Comparison of ENCODE assay signal across 4 fruit fly cellular contexts in genomic region chr2L:16270667-16271485, dm6.
A peak's percentile ranks its signal among the peaks of the same experiment; 100 is the strongest.
TF ChIP-seq lines count a peak whose summit lies in the region.

No protein-coding gene starts in this region.

TF ChIP-seq in whole organism, adult, 20 proteins besides CTCF, POLR2A, EP300 and RAD21 (continued from another document):
- TF ChIP-seq toe (GFP tag; optimal IDR thresholded peaks at IDR 0.05; lab: Kevin White, UChicago): peak; percentile 46

TF ChIP-seq in whole organism, embryonic, 481 proteins besides CTCF, POLR2A, EP300 and RAD21 (continued from another document and continues in another):
- TF ChIP-seq CG9215 (GFP tag; IDR thresholded peaks at IDR 0.05; lab: Robert Waterston, UW) (no peak), ham (GFP tag; IDR thresholded peaks at IDR 0.05; lab: Robert Waterston, UW) (no peak), croc (GFP tag; conservative IDR thresholded peaks at IDR 0.05; lab: Robert Waterston, UW) (no peak), ATbp (GFP tag; optimal IDR thresholded peaks at IDR 0.05; lab: Kevin White, UChicago) (no peak), CG15011 (GFP tag; optimal IDR thresholded peaks at IDR 0.05; lab: Kevin White, UChicago) (no peak), CG15696 (tag; optimal IDR thresholded peaks at IDR 0.05; lab: Kevin White, UChicago) (no peak), CG13624 (GFP tag; optimal IDR thresholded peaks at IDR 0.05; lab: Kevin White, UChicago) (no peak), Fer1 (GFP tag; optimal IDR thresholded peaks at IDR 0.05; lab: Kevin White, UChicago) (no peak), CG7839 (tag; optimal IDR thresholded peaks at IDR 0.05; lab: Kevin White, UChicago) (peak; percentile 33), Xbp1 (GFP tag; optimal IDR thresholded peaks at IDR 0.05; lab: Kevin White, UChicago) (no peak), E2f2 (GFP tag; IDR thresholded peaks at IDR 0.05; lab: Robert Waterston, UW) (no peak), CG8944 (GFP tag; optimal IDR thresholded peaks at IDR 0.05; lab: Kevin White, UChicago) (no peak), Hr39 (optimal IDR thresholded peaks at IDR 0.05; lab: Kevin White, UChicago) (no peak), bsh (GFP tag; optimal IDR thresholded peaks at IDR 0.05; lab: Kevin White, UChicago) (peak in 1 of 2 experiments; percentile 13), CG14441 (GFP tag; IDR thresholded peaks at IDR 0.05; lab: Robert Waterston, UW) (no peak), CG3163 (GFP tag; optimal IDR thresholded peaks at IDR 0.05; lab: Kevin White, UChicago) (no peak), vfl (GFP tag; optimal IDR thresholded peaks at IDR 0.05; lab: Kevin White, UChicago) (no peak), CG11560 (tag; IDR thresholded peaks at IDR 0.05; lab: Robert Waterston, UW) (no peak), CG9817 (tag; optimal IDR thresholded peaks at IDR 0.05; lab: Kevin White, UChicago) (no peak), Meics (GFP tag; optimal IDR thresholded peaks at IDR 0.05; lab: Kevin White, UChicago) (peak; percentile 53), row (GFP tag; IDR thresholded peaks at IDR 0.05; lab: Robert Waterston, UW) (no peak), Deaf1 (tag; optimal IDR thresholded peaks at IDR 0.05; lab: Kevin White, UChicago) (peak; percentile 6), CG18011 (GFP tag; optimal IDR thresholded peaks at IDR 0.05; lab: Kevin White, UChicago) (peak; percentile 16), lov (optimal IDR thresholded peaks at IDR 0.05; lab: Kevin White, UChicago) (no peak), lov (GFP tag; IDR thresholded peaks at IDR 0.05; lab: Robert Waterston, UW) (no peak), tgo (GFP tag; IDR thresholded peaks at IDR 0.05; lab: Robert Waterston, UW) (no peak), phol (tag; optimal IDR thresholded peaks at IDR 0.05; lab: Kevin White, UChicago) (peak; percentile 25), Ets65A (GFP tag; lab: Kevin White, UChicago) (peak; percentile 59), BtbVII (GFP tag; optimal IDR thresholded peaks at IDR 0.05; lab: Kevin White, UChicago) (peak; percentile 2), CG13894 (tag; optimal IDR thresholded peaks at IDR 0.05; lab: Kevin White, UChicago) (no peak), CG6272 (GFP tag; IDR thresholded peaks at IDR 0.05; lab: Robert Waterston, UW) (no peak), CG8765 (GFP tag; IDR thresholded peaks at IDR 0.05; lab: Robert Waterston, UW) (no peak), CG9797 (GFP tag; optimal IDR thresholded peaks at IDR 0.05; lab: Kevin White, UChicago) (no peak), repo (GFP tag; optimal IDR thresholded peaks at IDR 0.05; lab: Kevin White, UChicago) (no peak), PHDP (tag; optimal IDR thresholded peaks at IDR 0.05; lab: Kevin White, UChicago) (peak; percentile 32), CG5953 (GFP tag; IDR thresholded peaks at IDR 0.05; lab: Robert Waterston, UW) (no peak), grau (tag; optimal IDR thresholded peaks at IDR 0.05; lab: Kevin White, UChicago) (peak; percentile 22), kni (GFP tag; optimal IDR thresholded peaks at IDR 0.05; lab: Kevin White, UChicago) (no peak), CG17359 (tag; optimal IDR thresholded peaks at IDR 0.05; lab: Kevin White, UChicago) (peak; percentile 13), so (GFP tag; IDR thresholded peaks at IDR 0.05; lab: Robert Waterston, UW) (no peak), ranshi (GFP tag; IDR thresholded peaks at IDR 0.05; lab: Robert Waterston, UW) (no peak), CoRest (tag; optimal IDR thresholded peaks at IDR 0.05; lab: Kevin White, UChicago) (no peak), zfh2 (GFP tag; optimal IDR thresholded peaks at IDR 0.05; lab: Kevin White, UChicago) (peak; percentile 30), slou (GFP tag; optimal IDR thresholded peaks at IDR 0.05; lab: Kevin White, UChicago) (no peak), CG4360 (GFP tag; IDR thresholded peaks at IDR 0.05; lab: Robert Waterston, UW) (no peak), Sox100B (GFP tag; optimal IDR thresholded peaks at IDR 0.05; lab: Kevin White, UChicago) (peak; percentile 37), CG3995 (GFP tag; optimal IDR thresholded peaks at IDR 0.05; lab: Kevin White, UChicago) (peak; percentile 0)

TF ChIP-seq in whole organism, prepupa, 60 proteins besides CTCF, POLR2A, EP300 and RAD21 (continued from another document):
- TF ChIP-seq CG4318 (GFP tag; optimal IDR thresholded peaks at IDR 0.05; lab: Kevin White, UChicago) (no peak), CG6854 (GFP tag; optimal IDR thresholded peaks at IDR 0.05; lab: Kevin White, UChicago) (no peak), Lpt (GFP tag; optimal IDR thresholded peaks at IDR 0.05; lab: Kevin White, UChicago) (no peak), dac (GFP tag; optimal IDR thresholded peaks at IDR 0.05; lab: Kevin White, UChicago) (no peak), pdm3 (GFP tag; optimal IDR thresholded peaks at IDR 0.05; lab: Kevin White, UChicago) (peak; percentile 13), CG34406 (GFP tag; optimal IDR thresholded peaks at IDR 0.05; lab: Kevin White, UChicago) (no peak), CG8632 (GFP tag; optimal IDR thresholded peaks at IDR 0.05; lab: Kevin White, UChicago) (no peak), Hr4 (GFP tag; optimal IDR thresholded peaks at IDR 0.05; lab: Kevin White, UChicago) (peak; percentile 44), net (GFP tag; optimal IDR thresholded peaks at IDR 0.05; lab: Kevin White, UChicago) (no peak), Ets21C (GFP tag; optimal IDR thresholded peaks at IDR 0.05; lab: Kevin White, UChicago) (no peak), Hr39 (GFP tag; optimal IDR thresholded peaks at IDR 0.05; lab: Kevin White, UChicago) (no peak), CG10669 (GFP tag; optimal IDR thresholded peaks at IDR 0.05; lab: Kevin White, UChicago) (no peak), CG32006 (GFP tag; optimal IDR thresholded peaks at IDR 0.05; lab: Kevin White, UChicago) (peak; percentile 69), eg (GFP tag; IDR thresholded peaks at IDR 0.05; lab: Robert Waterston, UW) (no peak), fd85E (GFP tag; optimal IDR thresholded peaks at IDR 0.05; lab: Kevin White, UChicago) (no peak), Sox15 (GFP tag; optimal IDR thresholded peaks at IDR 0.05; lab: Kevin White, UChicago) (no peak), CG1621 (tag; optimal IDR thresholded peaks at IDR 0.05; lab: Kevin White, UChicago) (no peak), Ets96B (tag; optimal IDR thresholded peaks at IDR 0.05; lab: Kevin White, UChicago) (no peak), Smox (GFP tag; optimal IDR thresholded peaks at IDR 0.05; lab: Kevin White, UChicago) (no peak), salr (GFP tag; optimal IDR thresholded peaks at IDR 0.05; lab: Kevin White, UChicago) (no peak), CG16779 (tag; optimal IDR thresholded peaks at IDR 0.05; lab: Kevin White, UChicago) (no peak), CG11762 (GFP tag; optimal IDR thresholded peaks at IDR 0.05; lab: Kevin White, UChicago; ENCODE audit: insufficient read depth) (no peak), CG9139 (GFP tag; optimal IDR thresholded peaks at IDR 0.05; lab: Kevin White, UChicago) (no peak), CG8319 (GFP tag; optimal IDR thresholded peaks at IDR 0.05; lab: Kevin White, UChicago) (no peak), CG15336 (GFP tag; IDR thresholded peaks at IDR 0.05; lab: Robert Waterston, UW) (no peak), topi (GFP tag; optimal IDR thresholded peaks at IDR 0.05; lab: Kevin White, UChicago) (peak; percentile 41), Eip78C (GFP tag; lab: Kevin White, UChicago) (peak; percentile 53), cyc (GFP tag; optimal IDR thresholded peaks at IDR 0.05; lab: Kevin White, UChicago) (peak; percentile 27), esn (GFP tag; optimal IDR thresholded peaks at IDR 0.05; lab: Kevin White, UChicago) (peak; percentile 50), CG7368 (GFP tag; optimal IDR thresholded peaks at IDR 0.05; lab: Kevin White, UChicago) (no peak), CG10631 (GFP tag; optimal IDR thresholded peaks at IDR 0.05; lab: Kevin White, UChicago) (peak; percentile 22), Hr38 (GFP tag; optimal IDR thresholded peaks at IDR 0.05; lab: Kevin White, UChicago) (no peak), spab (GFP tag; optimal IDR thresholded peaks at IDR 0.05; lab: Kevin White, UChicago) (no peak), CG3919 (GFP tag; optimal IDR thresholded peaks at IDR 0.05; lab: Kevin White, UChicago) (peak; percentile 8), Sox102F (GFP tag; optimal IDR thresholded peaks at IDR 0.05; lab: Kevin White, UChicago) (no peak), CG6163 (GFP tag; IDR thresholded peaks at IDR 0.05; lab: Robert Waterston, UW) (no peak), CG31627 (GFP tag; optimal IDR thresholded peaks at IDR 0.05; lab: Kevin White, UChicago) (peak; percentile 41), fd59A (GFP tag; optimal IDR thresholded peaks at IDR 0.05; lab: Kevin White, UChicago) (no peak), achi (GFP tag; optimal IDR thresholded peaks at IDR 0.05; lab: Kevin White, UChicago) (peak; percentile 34), CG8119 (GFP tag; IDR thresholded peaks at IDR 0.05; lab: Robert Waterston, UW) (no peak)

TF ChIP-seq in whole organism, wandering third instar larva, 38 proteins besides CTCF, POLR2A, EP300 and RAD21 (continued from another document):
- TF ChIP-seq Dif (GFP tag; optimal IDR thresholded peaks at IDR 0.05; lab: Kevin White, UChicago; ENCODE audit: partially characterized antibody): no peak
- TF ChIP-seq ey (GFP tag; optimal IDR thresholded peaks at IDR 0.05; lab: Kevin White, UChicago): peak; percentile 37
- TF ChIP-seq rgr (GFP tag; optimal IDR thresholded peaks at IDR 0.05; lab: Kevin White, UChicago): peak; percentile 35
- TF ChIP-seq h (GFP tag; optimal IDR thresholded peaks at IDR 0.05; lab: Kevin White, UChicago): peak; percentile 75
- TF ChIP-seq Mio (GFP tag; optimal IDR thresholded peaks at IDR 0.05; lab: Kevin White, UChicago): no peak
- no peak for TF ChIP-seq GATAd (GFP tag; optimal IDR thresholded peaks at IDR 0.05; lab: Kevin White, UChicago)
- TF ChIP-seq psq (GFP tag; optimal IDR thresholded peaks at IDR 0.05; lab: Kevin White, UChicago): peak; percentile 62
- TF ChIP-seq Myc (optimal IDR thresholded peaks at IDR 0.05; lab: Kevin White, UChicago): no peak
TF ChIP-seq in whole organism, wandering third instar larva: peak in this region for 17.
